Fruit fly (Drosophila melanogaster): ENCODE results near the gene Odj.

dm6 chr3R:17758905-17759304 lies 50.1 kb downstream of the Odj start:
- no peak for TF ChIP-seq CG8478 (optimal IDR thresholded peaks at IDR 0.05)
- no peak for TF ChIP-seq CTCF (optimal IDR thresholded peaks at IDR 0.05)

Data from S2 (cell line).